Worm (Caenorhabditis elegans) whole organism, L4/young adult: ENCODE results near the gene nspc-13.

ENCODE experiments used
- W03F9.2 ChIP-seq: fragments of 150-350 bp; optimal IDR thresholded peaks from 2 replicates; lab custom pipeline; 2014; ENCODE audit warnings: missing biosample characterization, missing genetic modification characterization
- dao-5 ChIP-seq: sonication (generic microtip); optimal IDR thresholded peaks from 2 replicates; lab custom pipeline; 2016; ENCODE audit warnings: missing genotype, missing genetic modification characterization, moderate library complexity, missing compliant biosample characterization
- him-1 ChIP-seq: sonication (generic microtip); optimal IDR thresholded peaks from 2 replicates; lab custom pipeline; 2016; ENCODE audit warnings: missing genotype, missing genetic modification reagents, missing genetic modification characterization, missing compliant biosample characterization

DNA sequence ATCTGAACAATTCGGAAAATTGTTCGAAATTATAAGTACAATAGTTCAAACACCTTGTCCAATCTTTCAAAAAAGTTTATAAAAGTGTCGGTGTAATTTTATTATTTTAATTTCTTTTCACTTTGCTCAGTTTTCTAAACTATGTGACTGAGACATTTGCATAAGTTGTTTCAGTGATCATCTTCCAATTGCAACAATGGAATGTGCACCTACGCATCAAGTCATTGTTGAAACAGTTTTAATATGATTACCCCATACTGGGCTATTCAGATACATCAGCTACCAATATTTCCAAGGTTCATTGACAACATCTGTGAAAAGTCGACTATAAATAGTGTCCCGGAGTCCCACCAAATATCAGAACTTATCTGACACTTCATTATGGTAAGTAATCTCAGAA is at the start of gene nspc-13:
- TF ChIP-seq him-1 (no peak), W03F9.2 (tag; lab: Kevin White, UChicago) (no peak), dao-5 (tag; lab: Kevin White, UChicago) (no peak)
